Worm (Caenorhabditis elegans) whole organism, L4/young adult: ENCODE results near the gene rap-2.

ENCODE experiments used
- W03F9.2 ChIP-seq: fragments of 150-350 bp; optimal IDR thresholded peaks from 2 replicates; lab custom pipeline; 2014; ENCODE audit warnings: missing biosample characterization, missing genetic modification characterization
- dao-5 ChIP-seq: sonication (generic microtip); optimal IDR thresholded peaks from 2 replicates; lab custom pipeline; 2016; ENCODE audit warnings: missing genotype, missing genetic modification characterization, moderate library complexity, missing compliant biosample characterization
- him-1 ChIP-seq: sonication (generic microtip); optimal IDR thresholded peaks from 2 replicates; lab custom pipeline; 2016; ENCODE audit warnings: missing genotype, missing genetic modification reagents, missing genetic modification characterization, missing compliant biosample characterization

The rap-2 gene

ce11 chrV:15020229-15020628, 43.7 kb downstream of the rap-2 start, which contains the start of gene F14H8.2:
Gene F14H8.2, minus strand, starts transcription at chrV:15020329.
- no peak for TF ChIP-seq dao-5 (tag; lab: Kevin White, UChicago)

ce11 chrV:15016795-15017429, 47.0 kb downstream of the rap-2 start:
- TF ChIP-seq W03F9.2 (tag; lab: Kevin White, UChicago) = no peak
- TF ChIP-seq dao-5 (tag; lab: Kevin White, UChicago) = no peak

- TF ChIP-seq him-1 (tag; lab: Kevin White, UChicago) (no peak), W03F9.2 (tag; lab: Kevin White, UChicago) (no peak), dao-5 (tag; lab: Kevin White, UChicago) (no peak)
Measured at ce11 chrV:15015799-15016198, 48.1 kb downstream of the rap-2 start.

ce11 chrV:15014164-15014563, 49.7 kb downstream of the rap-2 start, which contains the start of gene obr-2:
Gene obr-2, minus strand, starts transcription at chrV:15014264.
- TF ChIP-seq W03F9.2 (tag; lab: Kevin White, UChicago) = no peak
- no peak for TF ChIP-seq him-1 (tag; lab: Kevin White, UChicago)
- no peak for TF ChIP-seq dao-5 (tag; lab: Kevin White, UChicago)

ce11 chrV:15013328-15013727, 50.6 kb downstream of the rap-2 start:
- TF ChIP-seq dao-5 (tag; lab: Kevin White, UChicago) (no peak), W03F9.2 (tag; lab: Kevin White, UChicago) (no peak), him-1 (tag; lab: Kevin White, UChicago) (no peak)

- TF ChIP-seq dao-5 (tag; lab: Kevin White, UChicago) (no peak), W03F9.2 (tag; lab: Kevin White, UChicago) (no peak), him-1 (tag; lab: Kevin White, UChicago) (no peak)
Measured at ce11 chrV:15012542-15013301, 51.2 kb downstream of the rap-2 start.

- TF ChIP-seq W03F9.2 (tag; lab: Kevin White, UChicago) = no peak
- no peak for TF ChIP-seq dao-5 (tag; lab: Kevin White, UChicago)
- TF ChIP-seq him-1 (tag; lab: Kevin White, UChicago) = no peak
Measured at ce11 chrV:15011560-15011959, 52.3 kb downstream of the rap-2 start, which contains the start of gene nmr-2. Gene nmr-2, minus strand, starts transcription at chrV:15011660.
